Worm (Caenorhabditis elegans): Measurements from ENCODE around the gene W08E12.6.

The W08E12.6 gene

ce11 chrIV:3338676-3339075 is 40.3 kb downstream of the W08E12.6 start, which contains the start of gene hrpa-1 (continued):
- TF ChIP-seq fos-1 (tag; optimal IDR thresholded peaks at IDR 0.05), result peak; percentile 64
- TF ChIP-seq nhr-21 (tag; optimal IDR thresholded peaks at IDR 0.05), result peak; percentile 62

ce11 chrIV:3341170-3341569 is 42.8 kb downstream of the W08E12.6 start, which contains the start of gene F42A6.2:
TSS of gene F42A6.2 (plus strand) at chrIV:3341470.
- TF ChIP-seq sma-3 (GFP tag; optimal IDR thresholded peaks at IDR 0.05) (no peak), mdl-1 (tag; optimal IDR thresholded peaks at IDR 0.05) (no peak), ceh-82 (tag; optimal IDR thresholded peaks at IDR 0.05) (no peak), mab-5 (tag; optimal IDR thresholded peaks at IDR 0.05) (no peak), ztf-11 (tag; optimal IDR thresholded peaks at IDR 0.05) (no peak), gmeb-1 (tag; optimal IDR thresholded peaks at IDR 0.05) (no peak), lin-11 (tag; optimal IDR thresholded peaks at IDR 0.05) (no peak)

ce11 chrIV:3345484-3345883 is 47.1 kb downstream of the W08E12.6 start:
- TF ChIP-seq mdl-1 (tag; optimal IDR thresholded peaks at IDR 0.05), result no peak
- no peak for TF ChIP-seq ceh-82 (tag; optimal IDR thresholded peaks at IDR 0.05)
- TF ChIP-seq egl-27 (tag; optimal IDR thresholded peaks at IDR 0.05), result no peak
- no peak for TF ChIP-seq Y55F3AM.14 (GFP tag; optimal IDR thresholded peaks at IDR 0.05)
- TF ChIP-seq skn-1 (tag; optimal IDR thresholded peaks at IDR 0.05), result no peak
- TF ChIP-seq C34F6.9 (tag; optimal IDR thresholded peaks at IDR 0.05), result no peak
- TF ChIP-seq nhr-23 (tag; optimal IDR thresholded peaks at IDR 0.05), result no peak
- TF ChIP-seq crh-2 (tag; optimal IDR thresholded peaks at IDR 0.05), result no peak
- no peak for TF ChIP-seq gmeb-1 (tag; optimal IDR thresholded peaks at IDR 0.05)
- TF ChIP-seq unc-55 (GFP tag; optimal IDR thresholded peaks at IDR 0.05), result no peak
- no peak for TF ChIP-seq ztf-11 (tag; optimal IDR thresholded peaks at IDR 0.05)
- no peak for TF ChIP-seq nhr-6 (tag; optimal IDR thresholded peaks at IDR 0.05)
- TF ChIP-seq lin-13 (GFP tag; optimal IDR thresholded peaks at IDR 0.05), result no peak
- TF ChIP-seq lin-11 (tag; optimal IDR thresholded peaks at IDR 0.05), result no peak
- TF ChIP-seq zag-1 (tag; optimal IDR thresholded peaks at IDR 0.05), result no peak
- TF ChIP-seq nhr-237 (tag; optimal IDR thresholded peaks at IDR 0.05), result no peak
- TF ChIP-seq blmp-1 (tag; optimal IDR thresholded peaks at IDR 0.05; ENCODE audit: insufficient read depth), result no peak
- TF ChIP-seq lin-39 (tag; optimal IDR thresholded peaks at IDR 0.05), result no peak

ce11 chrIV:3348334-3348733 is 49.9 kb downstream of the W08E12.6 start:
- TF ChIP-seq aly-2 (tag; optimal IDR thresholded peaks at IDR 0.05) (no peak), snpc-4 (tag; optimal IDR thresholded peaks at IDR 0.05) (no peak), ceh-82 (tag; optimal IDR thresholded peaks at IDR 0.05) (no peak), gmeb-1 (tag; optimal IDR thresholded peaks at IDR 0.05) (no peak), nhr-21 (tag; optimal IDR thresholded peaks at IDR 0.05) (no peak), unc-39 (tag; optimal IDR thresholded peaks at IDR 0.05) (no peak), mab-5 (tag; optimal IDR thresholded peaks at IDR 0.05) (no peak), mbf-1 (tag; optimal IDR thresholded peaks at IDR 0.05) (no peak), nhr-11 (tag; optimal IDR thresholded peaks at IDR 0.05) (no peak), alr-1 (tag; optimal IDR thresholded peaks at IDR 0.05) (no peak)

All from whole organism, L2 larva.